Worm (Caenorhabditis elegans) whole organism, young adult: ENCODE data around the gene oac-30.
"Not testable (repeated sequence)": the region's sequence is repeated elsewhere in the genome, so short reads cannot be mapped to it uniquely, and the experiment has no call there.

Experiments used
- B0035.1 ChIP-seq: sonication (generic microtip); optimal IDR thresholded peaks from 2 replicates; lab custom pipeline; 2016; ENCODE audit warnings: missing genetic modification characterization, mild to moderate bottlenecking, missing compliant biosample characterization, missing genotype, missing genetic modification reagents
- B0336.3 ChIP-seq: fragments of 200-800 bp; sonication (Bioruptor generic); IDR thresholded peaks from 2 replicates; pipeline ENCODE4 v1.3.6; 2022; ENCODE audit warnings: missing genetic modification characterization, missing compliant biosample characterization
- C17E4.6 ChIP-seq: fragments of 200-800 bp; sonication (Bioruptor generic); IDR thresholded peaks from 2 replicates; pipeline ENCODE4 v1.3.6; 2022; ENCODE audit warnings: missing genetic modification reagents, missing genetic modification characterization, missing compliant biosample characterization
- F22D6.2 ChIP-seq: sonication (generic microtip); optimal IDR thresholded peaks from 2 replicates; lab custom pipeline; 2016; ENCODE audit warnings: mild to moderate bottlenecking, missing genetic modification characterization, missing compliant biosample characterization
- F33H1.4 ChIP-seq: fragments of 200-800 bp; sonication (Bioruptor generic); IDR thresholded peaks from 2 replicates; pipeline ENCODE4 v1.3.6; 2022; ENCODE audit warnings: missing genetic modification reagents, missing genetic modification characterization, missing compliant biosample characterization
- F39B2.1 ChIP-seq: fragments of 200-800 bp; sonication (Bioruptor generic); IDR thresholded peaks from 2 replicates; pipeline ENCODE4 v1.3.6; 2022; ENCODE audit warnings: missing genetic modification reagents, missing genetic modification characterization, missing compliant biosample characterization
- F49E8.2 ChIP-seq: sonication (generic microtip); optimal IDR thresholded peaks from 3 replicates; lab custom pipeline; 2017; ENCODE audit warnings: missing genetic modification characterization, mild to moderate bottlenecking, missing compliant biosample characterization, antibody characterized with exemption, moderate library complexity; ENCODE audit not compliant: insufficient read depth
- Y53F4B.3 ChIP-seq: fragments of 200-800 bp; sonication (Bioruptor generic); IDR thresholded peaks from 2 replicates; pipeline ENCODE4 v1.3.6; 2022; ENCODE audit warnings: missing genetic modification reagents, missing genetic modification characterization, missing compliant biosample characterization
- Y95B8A.8 ChIP-seq: fragments of 200-800 bp; sonication (Bioruptor generic); IDR thresholded peaks from 2 replicates; pipeline ENCODE4 v1.3.6; 2022; ENCODE audit warnings: missing genetic modification reagents, missing genetic modification characterization, missing compliant biosample characterization
- akir-1 ChIP-seq: fragments of 200-800 bp; sonication (Bioruptor generic); optimal IDR thresholded peaks from 2 replicates; lab custom pipeline; 2018; ENCODE audit warnings: mild to moderate bottlenecking, missing genetic modification characterization, moderate library complexity, missing compliant biosample characterization
- ama-1 ChIP-seq, 3 experiments: fragments of 150-350 bp in 1 of 3; sonication (generic microtip) in 2 of 3; optimal IDR thresholded peaks; 2 replicates each; lab custom pipeline; 2014 to 2018; ENCODE audit warnings: missing biosample characterization in 2 of 3, missing genetic modification characterization in 2 of 3, missing genetic modification reagents in 2 of 3
- aptf-2 ChIP-seq: fragments of 200-800 bp; sonication (Bioruptor generic); conservative IDR thresholded peaks from 2 replicates; pipeline ENCODE4 v1.3.6; 2022; ENCODE audit warnings: missing genetic modification reagents, missing genetic modification characterization, missing compliant biosample characterization
- attf-5 ChIP-seq: fragments of 200-800 bp; sonication (Bioruptor generic); optimal IDR thresholded peaks from 2 replicates; lab custom pipeline; 2018; ENCODE audit warnings: mild to moderate bottlenecking, missing genetic modification characterization, missing compliant biosample characterization
- bed-2 ChIP-seq: fragments of 200-800 bp; sonication (Bioruptor generic); IDR thresholded peaks from 2 replicates; pipeline ENCODE4 v1.3.6; 2022; ENCODE audit warnings: missing genetic modification reagents, missing genetic modification characterization, missing compliant biosample characterization
- ccch-3 ChIP-seq: fragments of 200-800 bp; sonication (Bioruptor generic); optimal IDR thresholded peaks from 2 replicates; lab custom pipeline; 2018; ENCODE audit warnings: mild to moderate bottlenecking, missing genetic modification characterization, missing compliant biosample characterization
- die-1 ChIP-seq: sonication (generic microtip); optimal IDR thresholded peaks from 2 replicates; lab custom pipeline; 2016; ENCODE audit warnings: missing genotype, mild to moderate bottlenecking, missing genetic modification characterization, missing compliant biosample characterization
- dox-1 ChIP-seq: fragments of 200-800 bp; sonication (Bioruptor generic); IDR thresholded peaks from 2 replicates; pipeline ENCODE4 v1.3.6; 2022; ENCODE audit warnings: missing genetic modification reagents, missing genetic modification characterization, missing compliant biosample characterization
- efl-1 ChIP-seq: fragments of 150-350 bp; optimal IDR thresholded peaks from 2 replicates; lab custom pipeline; 2014; ENCODE audit warnings: missing biosample characterization, missing genetic modification reagents, missing genetic modification characterization
- hlh-12 ChIP-seq: sonication (generic microtip); optimal IDR thresholded peaks from 2 replicates; lab custom pipeline; 2016; ENCODE audit warnings: missing genetic modification characterization, missing compliant biosample characterization
- lin-35 ChIP-seq, 3 experiments: fragments of 150-350 bp in 2 of 3; sonication (generic microtip) in 1 of 3; optimal IDR thresholded peaks; 2 replicates each; lab custom pipeline; 2014 to 2018; ENCODE audit warnings: missing biosample characterization in 3 of 3, missing genetic modification characterization in 3 of 3, missing genetic modification reagents in 3 of 3
- lin-54 ChIP-seq: fragments of 200-800 bp; sonication (Bioruptor generic); optimal IDR thresholded peaks from 2 replicates; lab custom pipeline; 2018; ENCODE audit warnings: mild to moderate bottlenecking, missing genetic modification characterization, missing compliant biosample characterization
- lir-1 ChIP-seq: fragments of 200-800 bp; sonication (Bioruptor generic); conservative IDR thresholded peaks from 2 replicates; pipeline ENCODE4 v1.3.6; 2022; ENCODE audit warnings: missing genetic modification reagents, missing genetic modification characterization, missing compliant biosample characterization
- madf-6 ChIP-seq: fragments of 200-800 bp; sonication (Bioruptor generic); IDR thresholded peaks from 2 replicates; pipeline ENCODE4 v1.3.6; 2022; ENCODE audit warnings: missing genetic modification reagents, missing genetic modification characterization, missing compliant biosample characterization
- madf-8 ChIP-seq: fragments of 200-800 bp; sonication (Bioruptor generic); conservative IDR thresholded peaks from 2 replicates; pipeline ENCODE4 v1.3.6; 2022; ENCODE audit warnings: missing genetic modification reagents, missing genetic modification characterization, missing compliant biosample characterization
- mel-28 ChIP-seq: sonication (generic microtip); optimal IDR thresholded peaks from 2 replicates; lab custom pipeline; 2016; ENCODE audit warnings: borderline replicate concordance, mild to moderate bottlenecking, missing genetic modification characterization, missing compliant biosample characterization
- mes-4 ChIP-seq: sonication (generic microtip); optimal IDR thresholded peaks from 2 replicates; lab custom pipeline; 2016; ENCODE audit warnings: missing genotype, missing genetic modification characterization, missing compliant biosample characterization
- mxl-1 ChIP-seq: sonication (generic microtip); optimal IDR thresholded peaks from 2 replicates; lab custom pipeline; 2016; ENCODE audit warnings: missing genetic modification characterization, missing compliant biosample characterization
- nfyb-1 ChIP-seq: fragments of 200-800 bp; sonication (Bioruptor generic); IDR thresholded peaks from 2 replicates; pipeline ENCODE4 v1.3.6; 2022; ENCODE audit warnings: missing genetic modification reagents, missing genetic modification characterization, missing compliant biosample characterization
- nhr-120 ChIP-seq: fragments of 200-800 bp; sonication (Bioruptor generic); IDR thresholded peaks from 2 replicates; pipeline ENCODE4 v1.3.6; 2022; ENCODE audit warnings: missing genetic modification characterization, missing compliant biosample characterization
- nhr-179 ChIP-seq: sonication (generic microtip); optimal IDR thresholded peaks from 2 replicates; lab custom pipeline; 2016; ENCODE audit warnings: mild to moderate bottlenecking, missing genetic modification characterization, missing compliant biosample characterization
- nhr-80 ChIP-seq: sonication (generic microtip); optimal IDR thresholded peaks from 2 replicates; lab custom pipeline; 2016; ENCODE audit warnings: missing genetic modification characterization, missing compliant biosample characterization
- sea-2 ChIP-seq: fragments of 200-800 bp; sonication (Bioruptor generic); IDR thresholded peaks from 2 replicates; pipeline ENCODE4 v1.3.6; 2022; ENCODE audit warnings: missing genetic modification characterization, missing compliant biosample characterization
- somi-1 ChIP-seq: fragments of 200-800 bp; sonication (Bioruptor generic); optimal IDR thresholded peaks from 2 replicates; lab custom pipeline; 2018; ENCODE audit warnings: mild to moderate bottlenecking, missing genetic modification characterization, missing compliant biosample characterization
- tlf-1 ChIP-seq: fragments of 200-800 bp; sonication (Bioruptor generic); optimal IDR thresholded peaks from 2 replicates; lab custom pipeline; 2018; ENCODE audit warnings: mild to moderate bottlenecking, missing genetic modification characterization, missing compliant biosample characterization
- ztf-25 ChIP-seq: fragments of 200-800 bp; sonication (Bioruptor generic); IDR thresholded peaks from 2 replicates; pipeline ENCODE4 v1.3.6; 2022; ENCODE audit warnings: missing genetic modification reagents, missing genetic modification characterization, missing compliant biosample characterization
- ztf-3 ChIP-seq: fragments of 200-800 bp; sonication (Bioruptor generic); optimal IDR thresholded peaks from 2 replicates; lab custom pipeline; 2018; ENCODE audit warnings: mild to moderate bottlenecking, missing genetic modification characterization, missing compliant biosample characterization
- ztf-6 ChIP-seq: fragments of 200-800 bp; sonication (Bioruptor generic); IDR thresholded peaks from 2 replicates; pipeline ENCODE4 v1.3.6; 2022; ENCODE audit warnings: missing genetic modification reagents, missing genetic modification characterization, missing compliant biosample characterization

The oac-30 gene

ce11 chrII:1278350-1278749 lies 11.7 kb upstream of the oac-30 start, which contains the start of gene srz-63:
Gene srz-63 (plus strand): TSS chrII:1278650.
- TF ChIP-seq sea-2 (GFP tag; lab: Robert Waterston, UW); ama-1 (optimal IDR thresholded peaks at IDR 0.05; lab: Kevin White, UChicago); ama-1 (GFP tag; optimal IDR thresholded peaks at IDR 0.05; lab: Kevin White, UChicago); hlh-12: not testable (repeated sequence)

ce11 chrII:1276778-1277177 lies 10.1 kb upstream of the oac-30 start, which contains the start of gene Y57G7A.11:
Gene Y57G7A.11 (minus strand): TSS chrII:1276878.
- TF ChIP-seq bed-2 (GFP tag; lab: Robert Waterston, UW) (no peak), lir-1 (no peak)
- TF ChIP-seq, all 124 proteins: peak for 0

- TF ChIP-seq lin-54 (GFP tag; lab: Kevin White, UChicago) (no peak), nhr-80 (tag; lab: Kevin White, UChicago) (no peak), aptf-2 (no peak), sea-2 (GFP tag; lab: Robert Waterston, UW) (no peak), mes-4 (tag; lab: Kevin White, UChicago) (no peak), mxl-1 (tag; lab: Kevin White, UChicago) (no peak), Y53F4B.3 (GFP tag; lab: Robert Waterston, UW) (no peak), lir-1 (no peak), ztf-25 (no peak), ama-1 (optimal IDR thresholded peaks at IDR 0.05; lab: Kevin White, UChicago) (no peak), ama-1 (GFP tag; optimal IDR thresholded peaks at IDR 0.05; lab: Kevin White, UChicago) (no peak), tlf-1 (GFP tag; lab: Kevin White, UChicago) (no peak), nhr-120 (GFP tag; lab: Robert Waterston, UW) (no peak), mel-28 (no peak), dox-1 (GFP tag; lab: Robert Waterston, UW) (no peak)
Observed at ce11 chrII:1275439-1275838, 8.7 kb upstream of the oac-30 start, which contains the start of gene Y57G7A.5. Gene Y57G7A.5 (minus strand): TSS chrII:1275539.

- TF ChIP-seq ztf-3 (GFP tag; lab: Kevin White, UChicago), result no peak
- TF ChIP-seq nfyb-1 (GFP tag; lab: Robert Waterston, UW), result no peak
- no peak for TF ChIP-seq F49E8.2
- TF ChIP-seq akir-1 (GFP tag; lab: Kevin White, UChicago), result no peak
- TF ChIP-seq die-1 (tag; lab: Kevin White, UChicago), result no peak
- TF ChIP-seq madf-8, result no peak
- TF ChIP-seq lir-1, result no peak
- TF ChIP-seq ztf-6, result no peak
- TF ChIP-seq efl-1, result no peak
- no peak for TF ChIP-seq madf-6 (GFP tag; lab: Robert Waterston, UW)
- TF ChIP-seq F22D6.2, result no peak
- TF ChIP-seq ccch-3 (GFP tag; lab: Kevin White, UChicago), result no peak
- no peak for TF ChIP-seq attf-5 (GFP tag; lab: Kevin White, UChicago)
- no peak for TF ChIP-seq B0035.1 (tag; lab: Kevin White, UChicago)
- TF ChIP-seq lin-54 (GFP tag; lab: Kevin White, UChicago), result no peak
- no peak for TF ChIP-seq somi-1 (GFP tag; lab: Kevin White, UChicago)
- no peak for TF ChIP-seq F39B2.1 (GFP tag; lab: Robert Waterston, UW)
- TF ChIP-seq Y95B8A.8 (GFP tag; lab: Robert Waterston, UW), result no peak
Observed at ce11 chrII:1271814-1272213, 5.1 kb upstream of the oac-30 start, which contains the start of gene srw-66. Gene srw-66 (minus strand): TSS chrII:1271914.

- TF ChIP-seq B0336.3 (GFP tag; lab: Robert Waterston, UW), result no peak
- no peak for TF ChIP-seq nhr-179 (tag; lab: Kevin White, UChicago)
- TF ChIP-seq C17E4.6 (GFP tag; lab: Robert Waterston, UW), result no peak
- TF ChIP-seq lin-35 (GFP tag; optimal IDR thresholded peaks at IDR 0.05; lab: Kevin White, UChicago), result no peak
- TF ChIP-seq F33H1.4 (GFP tag; lab: Robert Waterston, UW), result no peak
- TF ChIP-seq, all 124 proteins: peak for 0
Observed at ce11 chrII:1258634-1259033, 8.1 kb downstream of the oac-30 start, which contains the start of gene clpr-2. Gene clpr-2 (plus strand): TSS chrII:1258934.
